Worm (Caenorhabditis elegans) whole organism, L3 larva: ENCODE data around the gene T26H10.2.

Experiments
- R02D3.7 ChIP-seq: fragments of 150-350 bp; optimal IDR thresholded peaks from 2 replicates; lab custom pipeline; 2014; ENCODE audit warnings: missing biosample characterization, missing genetic modification characterization
- ZK546.5 ChIP-seq: sonication (generic microtip); optimal IDR thresholded peaks from 2 replicates; lab custom pipeline; 2017; ENCODE audit warnings: missing biosample characterization, missing genetic modification characterization
- aly-2 ChIP-seq: fragments of 150-350 bp; optimal IDR thresholded peaks from 2 replicates; lab custom pipeline; 2014; ENCODE audit warnings: missing biosample characterization, missing genetic modification characterization
- ama-1 ChIP-seq: fragments of 150-350 bp; optimal IDR thresholded peaks from 2 replicates; lab custom pipeline; 2018
- ceh-16 ChIP-seq: sonication (generic microtip); optimal IDR thresholded peaks from 2 replicates; lab custom pipeline; 2017; ENCODE audit warnings: missing biosample characterization, missing genetic modification characterization
- ceh-82 ChIP-seq: fragments of 150-350 bp; optimal IDR thresholded peaks from 2 replicates; lab custom pipeline; 2014; ENCODE audit warnings: missing biosample characterization, missing genetic modification characterization
- ceh-9 ChIP-seq: sonication (generic microtip); optimal IDR thresholded peaks from 2 replicates; lab custom pipeline; 2018; ENCODE audit warnings: missing biosample characterization, missing genetic modification characterization
- daf-12 ChIP-seq: fragments of 150-350 bp; optimal IDR thresholded peaks from 2 replicates; lab custom pipeline; 2014; ENCODE audit warnings: missing biosample characterization, missing genetic modification reagents, missing genetic modification characterization
- egl-27 ChIP-seq: sonication (generic microtip); optimal IDR thresholded peaks from 4 replicates; lab custom pipeline; 2017; ENCODE audit warnings: missing biosample characterization, missing genetic modification reagents, missing genetic modification characterization
- egl-5 ChIP-seq: fragments of 150-350 bp; optimal IDR thresholded peaks from 2 replicates; lab custom pipeline; 2017; ENCODE audit warnings: missing biosample characterization, missing genetic modification reagents, missing genetic modification characterization, inconsistent platforms
- elt-1 ChIP-seq: fragments of 150-350 bp; optimal IDR thresholded peaks from 2 replicates; lab custom pipeline; 2014; ENCODE audit warnings: missing biosample characterization, missing genetic modification characterization
- elt-2 ChIP-seq: sonication (generic microtip); optimal IDR thresholded peaks from 2 replicates; lab custom pipeline; 2016; ENCODE audit warnings: missing genetic modification reagents, mild to moderate bottlenecking, missing genetic modification characterization, missing compliant biosample characterization
- elt-3 ChIP-seq, 3 experiments: fragments of 150-350 bp in 1 of 3; sonication (generic microtip) in 2 of 3; optimal IDR thresholded peaks; 2 replicates in 2 of 3; 4 replicates in 1 of 3; lab custom pipeline; 2014 to 2017; ENCODE audit warnings: missing biosample characterization in 3 of 3, missing genetic modification characterization in 3 of 3
- eor-1 ChIP-seq, 2 experiments: fragments of 150-350 bp; optimal IDR thresholded peaks; 2 replicates each; lab custom pipeline; 2014 to 2018; ENCODE audit warnings: missing biosample characterization in 2 of 2, missing genetic modification characterization in 2 of 2
- fkh-10 ChIP-seq: sonication (generic microtip); optimal IDR thresholded peaks from 2 replicates; lab custom pipeline; 2017; ENCODE audit warnings: missing biosample characterization, missing genetic modification reagents, missing genetic modification characterization
- fkh-2 ChIP-seq: fragments of 150-350 bp; optimal IDR thresholded peaks from 2 replicates; lab custom pipeline; 2014; ENCODE audit warnings: missing biosample characterization, missing genetic modification reagents, missing genetic modification characterization
- fos-1 ChIP-seq: fragments of 150-350 bp; optimal IDR thresholded peaks from 2 replicates; lab custom pipeline; 2014; ENCODE audit warnings: missing biosample characterization, missing genetic modification characterization
- hmg-11 ChIP-seq: sonication (generic microtip); optimal IDR thresholded peaks from 2 replicates; lab custom pipeline; 2016; ENCODE audit warnings: missing genetic modification characterization, missing compliant biosample characterization
- lin-15B ChIP-seq: fragments of 150-350 bp; optimal IDR thresholded peaks from 2 replicates; lab custom pipeline; 2014; ENCODE audit warnings: missing biosample characterization, missing genetic modification characterization
- lin-39 ChIP-seq: fragments of 150-350 bp; optimal IDR thresholded peaks from 2 replicates; lab custom pipeline; 2018; ENCODE audit warnings: missing biosample characterization, missing genetic modification reagents, missing genetic modification characterization
- lsy-12 ChIP-seq: sonication (generic microtip); optimal IDR thresholded peaks from 2 replicates; lab custom pipeline; 2016; ENCODE audit warnings: mild to moderate bottlenecking, missing genetic modification characterization, missing compliant biosample characterization
- mdl-1 ChIP-seq: fragments of 150-350 bp; optimal IDR thresholded peaks from 2 replicates; lab custom pipeline; 2014; ENCODE audit warnings: missing biosample characterization, missing genetic modification characterization
- mml-1 ChIP-seq: fragments of 150-350 bp; sonication (generic microtip); optimal IDR thresholded peaks from 3 replicates; lab custom pipeline; 2014; ENCODE audit warnings: missing biosample characterization, missing genetic modification characterization
- nfya-1 ChIP-seq: sonication (generic microtip); optimal IDR thresholded peaks from 2 replicates; lab custom pipeline; 2017; ENCODE audit warnings: missing genetic modification characterization, mild to moderate bottlenecking, missing compliant biosample characterization, antibody characterized with exemption, moderate library complexity; ENCODE audit not compliant: insufficient read depth
- nhr-11 ChIP-seq: fragments of 150-350 bp; optimal IDR thresholded peaks from 2 replicates; lab custom pipeline; 2014; ENCODE audit warnings: missing biosample characterization, missing genetic modification characterization
- nhr-23 ChIP-seq: fragments of 150-350 bp; optimal IDR thresholded peaks from 2 replicates; lab custom pipeline; 2014; ENCODE audit warnings: missing biosample characterization, missing genetic modification reagents, missing genetic modification characterization
- nhr-237 ChIP-seq: fragments of 150-350 bp; optimal IDR thresholded peaks from 2 replicates; lab custom pipeline; 2014; ENCODE audit warnings: missing biosample characterization, missing genetic modification characterization
- nhr-25 ChIP-seq: sonication (generic microtip); optimal IDR thresholded peaks from 2 replicates; lab custom pipeline; 2017; ENCODE audit warnings: missing biosample characterization, missing genetic modification characterization
- nhr-28 ChIP-seq: fragments of 150-350 bp; optimal IDR thresholded peaks from 2 replicates; lab custom pipeline; 2014; ENCODE audit warnings: missing biosample characterization, missing genetic modification characterization
- nhr-43 ChIP-seq: sonication (generic microtip); optimal IDR thresholded peaks from 2 replicates; lab custom pipeline; 2016; ENCODE audit warnings: mild to moderate bottlenecking, missing genetic modification characterization, missing compliant biosample characterization; ENCODE audit not compliant: poor library complexity, severe bottlenecking
- nhr-67 ChIP-seq: fragments of 150-350 bp; optimal IDR thresholded peaks from 2 replicates; lab custom pipeline; 2014; ENCODE audit warnings: missing biosample characterization, missing genetic modification characterization
- nhr-76 ChIP-seq: fragments of 150-350 bp; sonication (generic microtip); optimal IDR thresholded peaks from 5 replicates; lab custom pipeline; 2014; ENCODE audit warnings: missing biosample characterization, missing genetic modification characterization
- nhr-77 ChIP-seq: fragments of 150-350 bp; optimal IDR thresholded peaks from 2 replicates; lab custom pipeline; 2014; ENCODE audit warnings: missing biosample characterization, missing genetic modification characterization
- pha-4 ChIP-seq: fragments of 150-350 bp; optimal IDR thresholded peaks from 2 replicates; lab custom pipeline; 2014; ENCODE audit warnings: missing biosample characterization, missing genetic modification reagents, missing genetic modification characterization
- pqm-1 ChIP-seq: fragments of 150-350 bp; optimal IDR thresholded peaks from 2 replicates; lab custom pipeline; 2017; ENCODE audit warnings: missing biosample characterization, missing genetic modification characterization, inconsistent platforms
- skn-1 ChIP-seq: fragments of 150-350 bp; optimal IDR thresholded peaks from 2 replicates; lab custom pipeline; 2014; ENCODE audit warnings: missing biosample characterization, missing genetic modification characterization
- snpc-4 ChIP-seq: fragments of 150-350 bp; optimal IDR thresholded peaks from 2 replicates; lab custom pipeline; 2014; ENCODE audit warnings: missing biosample characterization, missing genetic modification characterization
- tbx-2 ChIP-seq: sonication (generic microtip); optimal IDR thresholded peaks from 2 replicates; lab custom pipeline; 2016; ENCODE audit warnings: mild to moderate bottlenecking, missing genetic modification characterization, missing compliant biosample characterization
- unc-39 ChIP-seq: sonication (generic microtip); optimal IDR thresholded peaks from 4 replicates; lab custom pipeline; 2017; ENCODE audit warnings: missing biosample characterization, missing genetic modification characterization
- unc-62 ChIP-seq: fragments of 150-350 bp; sonication (generic microtip); optimal IDR thresholded peaks from 4 replicates; lab custom pipeline; 2014; ENCODE audit warnings: missing biosample characterization, missing genetic modification reagents, missing genetic modification characterization
- zag-1 ChIP-seq: fragments of 150-350 bp; optimal IDR thresholded peaks from 2 replicates; lab custom pipeline; 2014; ENCODE audit warnings: missing biosample characterization, missing genetic modification characterization
- ztf-11 ChIP-seq: fragments of 150-350 bp; optimal IDR thresholded peaks from 2 replicates; lab custom pipeline; 2014; ENCODE audit warnings: missing biosample characterization, missing genetic modification characterization
- ztf-4 ChIP-seq: fragments of 150-350 bp; optimal IDR thresholded peaks from 2 replicates; lab custom pipeline; 2014; ENCODE audit warnings: missing biosample characterization, missing genetic modification characterization

T26H10.2 gene

DNA sequence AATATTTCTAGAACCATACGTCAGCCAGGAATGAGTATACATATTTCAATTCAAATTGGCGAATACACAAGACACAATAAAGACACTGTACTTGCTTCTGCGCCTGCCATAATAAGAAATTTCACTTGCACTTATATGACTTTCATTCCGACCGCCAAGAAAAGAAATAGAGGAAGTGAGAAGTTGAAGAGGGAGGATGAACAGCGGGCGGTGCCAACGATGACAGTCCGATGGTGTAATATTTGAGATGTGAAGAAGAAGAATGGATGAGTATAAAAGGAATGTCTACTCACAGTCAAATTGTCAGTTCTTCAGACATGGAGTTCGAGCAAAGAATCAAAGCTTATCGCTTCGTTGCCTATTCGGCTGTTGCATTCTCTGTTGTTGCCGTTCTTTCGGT lies 39.4 kb downstream of the T26H10.2 start, which contains the start of gene col-154:
Gene col-154 (plus strand): TSS at position 301 of the 400 bp plus-strand sequence.
- TF ChIP-seq zag-1 (tag; lab: Kevin White, UChicago) (no peak), nhr-25 (tag; lab: Kevin White, UChicago) (peak; percentile 6)
- TF ChIP-seq, all 47 proteins: peak for 1

DNA sequence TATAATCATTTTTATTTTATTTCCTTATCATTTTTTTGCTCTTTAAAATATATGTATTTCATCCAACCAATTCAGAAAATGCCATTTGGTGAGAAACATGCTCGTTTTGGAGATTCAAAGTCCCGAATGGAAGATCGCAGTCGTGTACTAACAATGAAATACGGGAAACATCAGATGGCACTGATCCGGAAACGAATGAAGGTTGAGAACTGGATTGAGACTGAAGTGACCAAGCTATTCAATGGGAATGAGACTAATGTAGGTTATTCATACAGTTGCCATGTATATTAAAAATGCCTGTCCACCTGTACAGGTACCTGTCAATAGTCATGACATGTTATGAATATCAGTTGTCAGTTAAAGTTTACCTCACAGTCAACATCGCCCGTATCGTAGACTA lies 41.4 kb downstream of the T26H10.2 start, which contains the start of gene F55C10.5:
Gene F55C10.5 (plus strand): TSS at position 74 of the 400 bp plus-strand sequence.
- TF ChIP-seq pha-4 (tag; lab: Kevin White, UChicago) (no peak), nhr-11 (no peak), snpc-4 (tag; lab: Kevin White, UChicago) (no peak), unc-62 (GFP tag; lab: Kevin White, UChicago) (no peak)

DNA sequence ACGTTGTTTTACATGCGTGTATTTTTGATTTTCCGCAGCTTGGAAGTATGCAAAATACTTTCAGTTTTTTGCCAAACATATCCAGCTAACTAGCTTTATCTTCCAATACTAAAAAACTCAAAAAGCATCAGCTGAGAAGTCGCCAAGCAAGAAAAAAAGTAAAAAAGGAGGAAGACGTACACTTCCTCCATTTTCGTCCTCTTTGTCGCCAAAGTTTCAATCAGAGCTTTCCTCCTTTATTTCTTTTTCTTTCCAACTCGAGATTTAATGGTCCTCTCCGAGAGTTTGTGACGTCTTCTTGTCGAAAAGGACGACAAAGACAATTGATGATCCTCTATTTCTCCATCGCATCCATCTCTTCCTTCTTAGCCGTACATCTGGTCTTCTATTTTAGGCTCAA lies 43.9 kb downstream of the T26H10.2 start:
- TF ChIP-seq lin-15B (tag; lab: Kevin White, UChicago), result no peak
- peak; percentile 49 for TF ChIP-seq fkh-10 (GFP tag; lab: Kevin White, UChicago)

DNA sequence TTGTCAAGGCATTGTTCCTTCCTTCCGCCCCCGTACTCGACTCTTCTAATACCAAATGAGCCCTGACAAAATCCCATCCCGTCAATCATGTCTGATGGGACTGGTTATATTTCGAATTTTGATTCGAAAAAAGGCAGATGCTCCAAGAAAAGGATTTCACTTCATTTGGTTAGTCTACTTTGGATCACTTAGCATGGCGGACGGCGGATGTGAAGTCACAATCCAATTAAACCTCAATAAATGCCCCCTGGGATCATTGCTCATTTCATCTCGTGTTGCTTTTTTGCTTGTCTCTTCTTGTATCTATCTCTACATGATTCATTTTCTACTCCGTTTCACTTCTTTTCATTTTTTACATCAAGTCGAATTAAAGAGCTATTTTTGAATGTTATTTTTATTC lies 45.1 kb downstream of the T26H10.2 start:
- no peak for TF ChIP-seq zag-1 (tag; lab: Kevin White, UChicago)
- TF ChIP-seq ceh-82 (tag; lab: Kevin White, UChicago), result no peak
- peak; percentile 38 for TF ChIP-seq lin-39 (tag; lab: Kevin White, UChicago)

DNA sequence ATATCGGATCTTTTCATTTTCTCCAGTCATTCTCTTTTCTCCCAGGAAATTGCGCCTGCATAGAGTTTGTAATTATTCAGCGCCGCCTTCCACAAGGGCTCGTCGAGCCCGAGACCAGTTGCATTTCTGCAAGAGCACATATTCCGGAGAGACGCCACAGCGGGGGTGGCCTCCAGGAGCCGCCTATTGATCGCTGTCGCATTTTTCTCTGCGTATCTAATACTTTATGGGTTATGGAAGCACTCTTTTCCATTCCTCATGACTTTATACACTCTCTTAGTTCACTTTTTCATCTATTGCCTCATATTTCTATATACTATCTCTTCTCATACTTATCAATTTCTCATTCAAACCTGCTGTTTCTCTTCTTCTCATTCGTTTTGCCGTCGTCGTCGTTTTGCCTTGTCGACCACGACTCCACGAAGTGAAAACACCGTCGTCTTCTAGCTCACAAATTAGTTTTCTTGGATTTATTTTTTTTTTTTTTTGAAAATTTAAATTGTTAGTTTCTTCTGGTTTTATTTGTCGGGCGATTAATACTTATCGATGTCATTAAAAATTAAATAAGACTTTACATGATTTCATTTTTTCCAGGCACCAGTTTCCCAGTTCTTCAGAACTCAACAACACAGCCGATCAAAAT lies 49.2 kb downstream of the T26H10.2 start, which contains the start of gene cnb-1:
Gene cnb-1 (plus strand): TSS at position 593 of the 643 bp plus-strand sequence.
- TF ChIP-seq ceh-16 (no peak), nhr-23 (no peak), fos-1 (no peak), nhr-11 (no peak), nhr-43 (no peak), ztf-4 (tag; lab: Kevin White, UChicago) (no peak), nhr-67 (tag; lab: Kevin White, UChicago) (no peak), pha-4 (tag; lab: Kevin White, UChicago) (peak; percentile 49), daf-12 (tag; lab: Kevin White, UChicago) (no peak), nhr-28 (tag; lab: Kevin White, UChicago) (no peak), elt-1 (tag; lab: Kevin White, UChicago) (no peak), nhr-76 (tag; lab: Kevin White, UChicago) (no peak), nfya-1 (tag; lab: Kevin White, UChicago) (peak; percentile 77), nhr-237 (no peak), R02D3.7 (tag; lab: Kevin White, UChicago) (no peak), mdl-1 (tag; lab: Kevin White, UChicago) (no peak), tbx-2 (tag; lab: Kevin White, UChicago) (peak; percentile 52), nhr-77 (tag; lab: Kevin White, UChicago) (no peak), aly-2 (tag; lab: Kevin White, UChicago) (no peak), lsy-12 (tag; lab: Kevin White, UChicago) (no peak), fkh-2 (tag; lab: Kevin White, UChicago) (no peak), snpc-4 (tag; lab: Kevin White, UChicago) (no peak), elt-3 (tag; optimal IDR thresholded peaks at IDR 0.05; lab: Kevin White, UChicago) (no peak), lin-15B (tag; lab: Kevin White, UChicago) (peak; percentile 11), egl-27 (tag; lab: Kevin White, UChicago) (no peak), skn-1 (peak; percentile 51), zag-1 (tag; lab: Kevin White, UChicago) (no peak), ceh-82 (tag; lab: Kevin White, UChicago) (no peak), egl-5 (tag; lab: Kevin White, UChicago) (peak; percentile 8), eor-1 (tag; optimal IDR thresholded peaks at IDR 0.05; lab: Kevin White, UChicago) (no peak), ceh-9 (tag; lab: Kevin White, UChicago) (no peak), unc-62 (GFP tag; lab: Kevin White, UChicago) (no peak), pqm-1 (tag; lab: Kevin White, UChicago) (peak; percentile 28), ztf-11 (tag; lab: Kevin White, UChicago) (no peak), elt-2 (peak; percentile 45), unc-39 (tag; lab: Kevin White, UChicago) (no peak), mml-1 (tag; lab: Kevin White, UChicago) (no peak), hmg-11 (tag; lab: Kevin White, UChicago) (peak; percentile 96), nhr-25 (tag; lab: Kevin White, UChicago) (no peak), fkh-10 (GFP tag; lab: Kevin White, UChicago) (peak; percentile 18), lin-39 (tag; lab: Kevin White, UChicago) (peak; percentile 79), ama-1 (no peak), ZK546.5 (no peak)
